Worm (Caenorhabditis elegans) whole organism, L4 larva: ENCODE measurements around the gene flp-7.
A peak's percentile ranks its signal among the peaks of the same experiment; 100 is the strongest.

Experiments
- F49E8.2 ChIP-seq: sonication (generic microtip); optimal IDR thresholded peaks from 2 replicates; lab custom pipeline; 2016; ENCODE audit warnings: missing compliant biosample characterization, mild to moderate bottlenecking, missing genetic modification characterization, borderline replicate concordance
- R02D3.7 ChIP-seq: fragments of 150-350 bp; sonication (generic microtip); optimal IDR thresholded peaks from 3 replicates; lab custom pipeline; 2014; ENCODE audit warnings: missing biosample characterization, missing genetic modification characterization
- T20F7.1 ChIP-seq: fragments of 200-800 bp; sonication (Bioruptor generic); optimal IDR thresholded peaks from 2 replicates; lab custom pipeline; 2018; ENCODE audit warnings: mild to moderate bottlenecking, missing genetic modification characterization, missing compliant biosample characterization
- T26A8.4 ChIP-seq: fragments of 200-800 bp; sonication (Bioruptor generic); IDR thresholded peaks from 2 replicates; pipeline ENCODE4 v1.3.6; 2022; ENCODE audit warnings: missing genetic modification characterization, missing compliant biosample characterization
- Y48G9A.11 ChIP-seq: fragments of 200-800 bp; sonication (Bioruptor generic); IDR thresholded peaks from 2 replicates; pipeline ENCODE4 v1.3.6; 2022; ENCODE audit warnings: missing genetic modification reagents, missing genetic modification characterization, missing compliant biosample characterization
- aha-1 ChIP-seq: fragments of 150-350 bp; peaks from one replicate; lab custom pipeline; 2014; ENCODE audit warnings: missing biosample characterization, missing genetic modification characterization
- attf-4 ChIP-seq: sonication (generic microtip); optimal IDR thresholded peaks from 3 replicates; lab custom pipeline; 2017; ENCODE audit warnings: missing biosample characterization, missing genetic modification characterization
- ceh-32 ChIP-seq: sonication (generic microtip); optimal IDR thresholded peaks from 2 replicates; lab custom pipeline; 2016; ENCODE audit warnings: mild to moderate bottlenecking, missing genetic modification characterization, missing compliant biosample characterization; ENCODE audit not compliant: poor library complexity
- daf-8 ChIP-seq: fragments of 200-800 bp; sonication (Bioruptor generic); IDR thresholded peaks from 2 replicates; pipeline ENCODE4 v1.3.6; 2022; ENCODE audit warnings: missing genetic modification characterization, missing compliant biosample characterization
- dmd-9 ChIP-seq: fragments of 200-800 bp; sonication (Bioruptor generic); IDR thresholded peaks from 2 replicates; pipeline ENCODE4 v1.3.6; 2022; ENCODE audit warnings: missing genetic modification reagents, missing genetic modification characterization, missing compliant biosample characterization
- egl-43 ChIP-seq: fragments of 200-800 bp; sonication (Bioruptor generic); IDR thresholded peaks from 2 replicates; pipeline ENCODE4 v1.3.6; 2022; ENCODE audit warnings: missing genetic modification reagents, missing genetic modification characterization, missing compliant biosample characterization
- fkh-10 ChIP-seq: fragments of 150-350 bp; optimal IDR thresholded peaks from 2 replicates; lab custom pipeline; 2014; ENCODE audit warnings: missing biosample characterization, missing genetic modification reagents, missing genetic modification characterization
- fos-1 ChIP-seq: fragments of 150-350 bp; optimal IDR thresholded peaks from 2 replicates; lab custom pipeline; 2014; ENCODE audit warnings: missing biosample characterization, missing genetic modification characterization
- lim-7 ChIP-seq: fragments of 200-800 bp; sonication (Bioruptor generic); IDR thresholded peaks from 2 replicates; pipeline ENCODE4 v1.3.6; 2022; ENCODE audit warnings: missing genetic modification characterization, missing compliant biosample characterization
- lin-1 ChIP-seq: fragments of 200-800 bp; sonication (Bioruptor generic); IDR thresholded peaks from 2 replicates; pipeline ENCODE4 v1.3.6; 2022; ENCODE audit warnings: missing genetic modification reagents, missing genetic modification characterization, missing compliant biosample characterization
- lin-13 ChIP-seq: fragments of 150-350 bp; optimal IDR thresholded peaks from 2 replicates; lab custom pipeline; 2014; ENCODE audit warnings: missing biosample characterization, missing genetic modification reagents, missing genetic modification characterization
- lir-3 ChIP-seq: sonication (generic microtip); optimal IDR thresholded peaks from 2 replicates; lab custom pipeline; 2016; ENCODE audit warnings: mild to moderate bottlenecking, missing genetic modification characterization, missing compliant biosample characterization
- madf-5 ChIP-seq, 2 experiments: fragments of 200-800 bp; sonication (Bioruptor generic); IDR thresholded peaks; 2 replicates each; pipeline ENCODE4 v1.3.6; 2022; ENCODE audit warnings: missing compliant biosample characterization in 2 of 2, missing genetic modification characterization in 2 of 2
- mdl-1 ChIP-seq, 2 experiments: fragments of 150-350 bp in 1 of 2; sonication (generic microtip) in 1 of 2; optimal IDR thresholded peaks; 2 replicates each; lab custom pipeline; 2014 to 2017; ENCODE audit warnings: missing biosample characterization in 2 of 2, missing genetic modification characterization in 2 of 2
- mep-1 ChIP-seq: fragments of 150-350 bp; sonication (generic microtip); optimal IDR thresholded peaks from 3 replicates; lab custom pipeline; 2014; ENCODE audit warnings: missing biosample characterization, missing genetic modification characterization
- mes-2 ChIP-seq: sonication (generic microtip); optimal IDR thresholded peaks from 2 replicates; lab custom pipeline; 2016; ENCODE audit warnings: missing genotype, mild to moderate bottlenecking, missing genetic modification characterization, missing compliant biosample characterization; ENCODE audit not compliant: poor library complexity, severe bottlenecking
- mxl-3 ChIP-seq: fragments of 200-800 bp; sonication (Bioruptor generic); optimal IDR thresholded peaks from 2 replicates; lab custom pipeline; 2018; ENCODE audit warnings: mild to moderate bottlenecking, missing genetic modification characterization, missing compliant biosample characterization
- nhr-25 ChIP-seq: sonication (generic microtip); optimal IDR thresholded peaks from 2 replicates; lab custom pipeline; 2017; ENCODE audit warnings: missing genetic modification characterization, mild to moderate bottlenecking, missing compliant biosample characterization, antibody characterized with exemption, moderate library complexity, borderline replicate concordance; ENCODE audit not compliant: insufficient read depth
- nhr-48 ChIP-seq: sonication (generic microtip); optimal IDR thresholded peaks from 2 replicates; lab custom pipeline; 2016; ENCODE audit warnings: mild to moderate bottlenecking, missing genetic modification characterization, missing compliant biosample characterization
- pqm-1 ChIP-seq: sonication (generic microtip); optimal IDR thresholded peaks from 2 replicates; lab custom pipeline; 2017; ENCODE audit warnings: missing biosample characterization, missing genetic modification characterization
- rbr-2 ChIP-seq: sonication (generic microtip); optimal IDR thresholded peaks from 2 replicates; lab custom pipeline; 2016; ENCODE audit warnings: missing genotype, missing genetic modification characterization, missing compliant biosample characterization
- snpc-1.2 ChIP-seq: fragments of 200-800 bp; sonication (Bioruptor generic); IDR thresholded peaks from 2 replicates; pipeline ENCODE4 v1.3.6; 2022; ENCODE audit warnings: missing genetic modification reagents, missing genetic modification characterization, missing compliant biosample characterization
- snpc-4 ChIP-seq: fragments of 150-350 bp; optimal IDR thresholded peaks from 2 replicates; lab custom pipeline; 2014; ENCODE audit warnings: missing biosample characterization, missing genetic modification characterization
- tag-97 ChIP-seq: fragments of 200-800 bp; sonication (Bioruptor generic); IDR thresholded peaks from 2 replicates; pipeline ENCODE4 v1.3.6; 2022; ENCODE audit warnings: missing genetic modification characterization, missing compliant biosample characterization
- unc-130 ChIP-seq: sonication (generic microtip); optimal IDR thresholded peaks from 2 replicates; lab custom pipeline; 2016; ENCODE audit warnings: missing genetic modification reagents, missing genetic modification characterization, missing compliant biosample characterization
- unc-62 ChIP-seq, 3 experiments: fragments of 150-350 bp in 1 of 3; sonication (generic microtip); optimal IDR thresholded peaks in 2 of 3; peaks in 1 of 3; 1 replicate in 1 of 3; 2 replicates in 2 of 3; lab custom pipeline; 2014 to 2017; ENCODE audit warnings: missing biosample characterization in 3 of 3, missing genetic modification characterization in 3 of 3, missing genetic modification reagents in 3 of 3, missing genotype in 1 of 3
- vab-7 ChIP-seq: fragments of 200-800 bp; sonication (Bioruptor generic); IDR thresholded peaks from 2 replicates; pipeline ENCODE4 v1.3.6; 2022; ENCODE audit warnings: missing genetic modification reagents, missing genetic modification characterization, missing compliant biosample characterization
- zag-1 ChIP-seq: fragments of 150-350 bp; optimal IDR thresholded peaks from 2 replicates; lab custom pipeline; 2014; ENCODE audit warnings: missing biosample characterization, missing genetic modification characterization
- zip-2 ChIP-seq: fragments of 150-350 bp; optimal IDR thresholded peaks from 2 replicates; lab custom pipeline; 2014; ENCODE audit warnings: missing biosample characterization, missing genetic modification characterization

flp-7 gene

DNA sequence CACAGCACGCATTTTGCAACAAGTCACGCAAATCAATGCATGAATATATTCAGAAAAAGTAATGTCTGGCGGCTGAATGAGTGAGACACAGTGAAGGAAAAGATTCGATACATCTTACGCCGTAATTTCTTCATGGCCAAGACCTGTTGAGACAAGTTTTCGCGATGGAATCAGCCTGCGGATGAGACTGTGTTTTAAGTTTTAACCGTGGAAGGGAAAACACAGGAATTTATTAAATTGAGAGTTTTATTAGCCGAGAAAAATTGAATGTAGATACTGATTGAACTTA lies 31.6 kb upstream of the flp-7 start, which contains the start of gene hog-1:
hog-1 (minus strand) TSS at position 101 of the 289 bp plus-strand sequence.
- TF ChIP-seq egl-43 (GFP tag; lab: Robert Waterston, UW) (no peak), snpc-1.2 (no peak), ceh-32 (no peak)

DNA sequence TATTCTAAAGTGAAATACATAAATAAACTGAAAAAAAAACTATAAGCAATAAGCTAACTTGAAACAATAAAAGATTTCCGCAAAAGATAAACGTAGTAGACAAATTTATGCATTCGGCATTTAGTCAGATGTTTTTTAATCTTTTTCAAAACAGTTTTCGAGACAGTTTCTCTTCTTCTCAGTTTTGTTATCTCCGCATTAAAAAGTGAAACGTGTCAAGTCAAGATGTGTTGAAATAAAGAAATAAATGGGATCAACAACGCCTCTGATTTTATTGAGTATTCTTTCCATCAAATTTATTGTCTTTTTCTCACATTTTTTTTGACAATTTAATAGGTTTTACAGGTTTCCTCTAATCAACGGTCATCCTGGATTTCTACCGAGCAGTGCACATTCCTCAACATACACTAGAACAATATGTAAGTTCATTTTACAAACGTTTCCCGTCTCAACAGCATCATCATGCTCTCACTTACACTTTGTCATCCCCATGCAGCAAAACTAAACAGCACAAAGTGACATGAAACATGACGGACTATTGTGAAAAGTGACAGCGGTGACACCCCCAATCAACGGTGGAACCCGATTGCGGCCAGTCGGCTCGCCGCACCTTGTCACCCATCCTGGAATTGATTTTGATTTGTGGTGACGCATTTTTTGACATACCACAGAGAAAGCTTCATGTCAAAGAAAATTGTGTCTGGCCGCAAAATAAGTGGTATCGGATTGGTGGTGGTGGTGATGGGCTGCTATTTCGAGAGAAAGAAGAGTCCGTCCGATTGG lies 31.0 kb upstream of the flp-7 start:
- TF ChIP-seq unc-130 (GFP tag; lab: Kevin White, UChicago) (no peak), mxl-3 (GFP tag; lab: Kevin White, UChicago) (peak; percentile 4), snpc-4 (no peak), unc-62 (GFP tag; optimal IDR thresholded peaks at IDR 0.05 in 1 of 2; lab: Kevin White, UChicago) (peak in 1 of 2 experiments; percentile 57), unc-62 (tag; optimal IDR thresholded peaks at IDR 0.05; lab: Kevin White, UChicago) (no peak), nhr-25 (tag; lab: Kevin White, UChicago) (no peak)

DNA sequence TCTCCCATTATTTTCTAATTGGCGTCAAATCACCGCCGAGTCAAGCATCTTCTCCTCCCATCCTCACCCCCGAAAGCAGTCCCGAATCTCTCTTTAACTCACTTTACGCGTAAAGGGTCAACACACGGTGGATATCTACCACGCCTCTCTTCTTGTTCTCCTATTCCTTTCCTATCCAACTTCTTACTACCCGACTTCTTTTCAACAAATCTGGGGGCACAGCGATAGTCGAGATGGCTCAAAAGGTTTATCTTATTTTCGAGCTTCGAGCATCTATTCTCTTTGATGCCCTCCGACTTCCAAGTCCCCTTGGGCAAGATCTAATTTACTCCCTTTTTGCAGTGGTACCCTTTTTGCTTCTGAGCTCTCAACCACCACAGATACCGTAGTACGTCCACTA lies 26.5 kb upstream of the flp-7 start:
- TF ChIP-seq rbr-2 (tag; lab: Kevin White, UChicago): no peak
- TF ChIP-seq T26A8.4: no peak
- TF ChIP-seq mep-1 (tag; lab: Kevin White, UChicago): no peak
- peak; percentile 51 for TF ChIP-seq fkh-10 (GFP tag; lab: Kevin White, UChicago)

ce11 chrX:5862408-5862807 lies 23.3 kb upstream of the flp-7 start, which contains the start of gene ctbp-1:
Gene ctbp-1 (plus strand): TSS chrX:5862708.
- TF ChIP-seq daf-8 (no peak), lim-7 (GFP tag; lab: Robert Waterston, UW) (no peak), zip-2 (no peak), fos-1 (tag; lab: Kevin White, UChicago) (no peak), lin-13 (GFP tag; lab: Kevin White, UChicago) (no peak), F49E8.2 (no peak), mdl-1 (tag; optimal IDR thresholded peaks at IDR 0.05; lab: Kevin White, UChicago) (no peak), egl-43 (GFP tag; lab: Robert Waterston, UW) (no peak), Y48G9A.11 (no peak)

ce11 chrX:5868030-5868429 lies 17.6 kb upstream of the flp-7 start:
- TF ChIP-seq T20F7.1 (GFP tag; lab: Kevin White, UChicago) (no peak), R02D3.7 (no peak), nhr-25 (tag; lab: Kevin White, UChicago) (no peak), dmd-9 (GFP tag; lab: Robert Waterston, UW) (no peak), lir-3 (tag; lab: Kevin White, UChicago) (no peak), lin-1 (no peak), fos-1 (tag; lab: Kevin White, UChicago) (no peak), pqm-1 (tag; lab: Kevin White, UChicago) (no peak), madf-5 (GFP tag; IDR thresholded peaks at IDR 0.05; lab: Robert Waterston, UW) (no peak), unc-62 (GFP tag; optimal IDR thresholded peaks at IDR 0.05 in 1 of 2; lab: Kevin White, UChicago) (peak in 1 of 2 experiments; percentile 93), unc-62 (tag; optimal IDR thresholded peaks at IDR 0.05; lab: Kevin White, UChicago) (no peak), attf-4 (no peak), lin-13 (GFP tag; lab: Kevin White, UChicago) (no peak), aha-1 (tag; lab: Kevin White, UChicago) (peak; percentile 40), mes-2 (tag; lab: Kevin White, UChicago) (peak; percentile 13), tag-97 (GFP tag; lab: Robert Waterston, UW) (no peak), nhr-48 (tag; lab: Kevin White, UChicago) (no peak), vab-7 (GFP tag; lab: Robert Waterston, UW) (0 out of 2 replicates have a peak, but pooled peaks have one; percentile 8), zag-1 (no peak)
